Worm (Caenorhabditis elegans): Measurements from ENCODE around the gene F59B10.6.

F59B10.6 gene

DNA sequence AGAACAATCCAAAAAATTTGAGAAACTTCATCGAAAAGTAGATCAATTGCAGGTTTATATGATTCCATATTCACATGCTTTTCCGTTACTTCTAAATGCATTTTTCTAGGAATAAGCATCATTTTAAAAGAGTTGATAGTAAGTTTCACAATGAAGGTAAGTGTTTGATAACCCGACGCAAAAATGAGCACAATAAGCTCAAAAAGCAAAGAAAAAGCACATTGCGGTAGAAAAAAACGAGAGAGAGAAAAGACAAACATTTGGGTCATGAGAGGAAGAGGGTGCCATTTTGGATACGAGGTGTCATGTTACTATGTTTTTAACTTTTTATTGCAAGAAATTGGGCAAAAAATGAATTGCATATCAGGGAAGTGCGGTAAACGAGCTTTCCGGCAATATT lies at the start of gene F59B10.6:
TSS of gene F59B10.6 (minus strand) at position 101 of the 400 bp plus-strand sequence.
- TF ChIP-seq ama-1 (optimal IDR thresholded peaks at IDR 0.05) (no peak), ceh-36 (tag; optimal IDR thresholded peaks at IDR 0.05) (no peak), flt-1 (GFP tag; IDR thresholded peaks at IDR 0.05) (no peak), tbx-37 (GFP tag; conservative IDR thresholded peaks at IDR 0.05) (no peak), ceh-13 (GFP tag; optimal IDR thresholded peaks at IDR 0.05) (no peak), aly-1 (tag; optimal IDR thresholded peaks at IDR 0.05) (no peak)

- TF ChIP-seq ceh-36 (tag; optimal IDR thresholded peaks at IDR 0.05) (no peak), hmg-4 (GFP tag; optimal IDR thresholded peaks at IDR 0.05) (no peak), pes-1 (GFP tag; IDR thresholded peaks at IDR 0.05) (no peak)
These were observed 47.7 kb upstream of the F59B10.6 start, which contains the start of gene C06A1.3 for ce11 chrII:10571967-10572366. Gene C06A1.3, plus strand, starts transcription at chrII:10572267.

ce11 chrII:10570302-10570701 lies 46.0 kb upstream of the F59B10.6 start, which contains the start of gene txt-13:
Gene txt-13, plus strand, starts transcription at chrII:10570602.
- no peak for TF ChIP-seq tbx-37 (GFP tag; conservative IDR thresholded peaks at IDR 0.05)
- no peak for TF ChIP-seq tra-4 (tag; optimal IDR thresholded peaks at IDR 0.05)
- no peak for TF ChIP-seq B0310.2 (tag; optimal IDR thresholded peaks at IDR 0.05)
- TF ChIP-seq ets-7 (tag; optimal IDR thresholded peaks at IDR 0.05) = no peak

DNA sequence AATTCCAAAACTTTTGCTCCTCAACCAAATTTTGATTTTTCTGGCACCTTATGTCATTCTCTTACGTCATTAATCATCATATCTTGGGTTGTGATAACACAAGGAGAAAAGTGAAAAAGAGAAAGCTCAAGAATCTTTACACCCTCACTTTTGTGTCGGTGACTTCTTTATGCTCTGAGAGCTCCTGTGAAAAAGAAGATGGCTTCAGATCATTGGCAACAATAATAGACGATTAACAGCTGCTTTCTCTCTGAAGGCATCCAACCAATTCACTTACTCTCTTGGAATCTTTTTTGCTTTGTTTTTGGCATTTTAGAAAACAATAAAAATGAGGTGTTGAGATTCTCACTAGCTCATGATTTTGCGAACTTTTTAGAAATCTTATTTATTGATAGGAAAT lies 45.2 kb upstream of the F59B10.6 start:
- TF ChIP-seq B0310.2 (tag; optimal IDR thresholded peaks at IDR 0.05) (no peak), F13C5.2 (tag; optimal IDR thresholded peaks at IDR 0.05) (no peak), flt-1 (GFP tag; IDR thresholded peaks at IDR 0.05) (no peak), ceh-13 (GFP tag; optimal IDR thresholded peaks at IDR 0.05) (no peak), pes-1 (GFP tag; IDR thresholded peaks at IDR 0.05) (no peak), ama-1 (optimal IDR thresholded peaks at IDR 0.05) (no peak), tbx-11 (GFP tag; IDR thresholded peaks at IDR 0.05) (no peak), hmbx-1 (tag; optimal IDR thresholded peaks at IDR 0.05) (no peak), aly-1 (tag; optimal IDR thresholded peaks at IDR 0.05) (no peak), hnd-1 (tag; optimal IDR thresholded peaks at IDR 0.05) (no peak), tra-4 (tag; optimal IDR thresholded peaks at IDR 0.05) (no peak), scrt-1 (GFP tag; IDR thresholded peaks at IDR 0.05) (no peak), ceh-36 (tag; optimal IDR thresholded peaks at IDR 0.05) (no peak), tbx-37 (GFP tag; conservative IDR thresholded peaks at IDR 0.05) (no peak), hmg-4 (GFP tag; optimal IDR thresholded peaks at IDR 0.05) (no peak), ets-7 (tag; optimal IDR thresholded peaks at IDR 0.05) (no peak), sea-1 (GFP tag; conservative IDR thresholded peaks at IDR 0.05) (no peak)

DNA sequence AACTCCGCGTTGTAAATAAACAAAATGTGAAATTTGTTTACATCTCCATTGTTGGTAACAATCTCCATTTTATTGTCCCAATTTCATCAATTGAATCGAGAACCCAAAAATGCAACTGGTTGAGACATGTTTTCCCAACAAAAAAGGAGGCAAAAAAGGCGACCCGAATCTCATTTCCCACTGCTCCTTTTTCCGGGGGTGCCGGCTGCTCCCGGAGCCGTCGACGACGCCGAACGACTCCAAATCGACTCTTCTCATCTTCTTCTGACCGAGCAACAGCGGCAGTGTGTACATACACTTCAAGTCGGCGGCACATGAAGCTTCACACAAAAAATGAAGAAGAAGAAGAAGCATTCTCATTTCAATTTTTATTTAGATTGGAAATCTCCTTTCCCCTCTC lies 42.2 kb upstream of the F59B10.6 start:
- TF ChIP-seq sea-1 (GFP tag; conservative IDR thresholded peaks at IDR 0.05) = no peak
- no peak for TF ChIP-seq F13C5.2 (tag; optimal IDR thresholded peaks at IDR 0.05)
- no peak for TF ChIP-seq ceh-36 (tag; optimal IDR thresholded peaks at IDR 0.05)
- no peak for TF ChIP-seq aly-1 (tag; optimal IDR thresholded peaks at IDR 0.05)
- TF ChIP-seq hnd-1 (tag; optimal IDR thresholded peaks at IDR 0.05) = no peak
- TF ChIP-seq flt-1 (GFP tag; IDR thresholded peaks at IDR 0.05) = no peak
- TF ChIP-seq hmbx-1 (tag; optimal IDR thresholded peaks at IDR 0.05) = no peak
- no peak for TF ChIP-seq tbx-37 (GFP tag; conservative IDR thresholded peaks at IDR 0.05)
- TF ChIP-seq hmg-4 (GFP tag; optimal IDR thresholded peaks at IDR 0.05) = no peak
- TF ChIP-seq pes-1 (GFP tag; IDR thresholded peaks at IDR 0.05) = no peak
- TF ChIP-seq scrt-1 (GFP tag; IDR thresholded peaks at IDR 0.05) = no peak

DNA sequence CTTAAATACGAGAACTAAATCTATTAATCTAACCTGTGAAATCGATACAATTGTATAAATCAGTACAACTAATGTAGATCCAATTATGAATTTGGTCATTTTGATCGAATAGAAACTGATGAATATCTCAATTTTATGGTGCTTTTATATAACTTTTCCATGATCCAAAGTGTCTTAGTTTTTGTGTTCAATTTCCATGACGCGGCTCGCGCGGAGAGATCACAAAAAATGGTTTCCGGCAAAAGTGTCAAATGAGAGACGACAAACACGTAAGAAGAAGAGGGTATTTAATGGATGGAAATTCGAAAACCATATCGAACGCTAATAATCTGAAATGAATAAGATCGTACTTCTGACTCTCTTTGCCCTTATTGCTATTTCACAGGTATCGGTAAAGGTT lies 40.3 kb upstream of the F59B10.6 start, which contains the start of the genes C06A1.6 and C06A1.7:
TSS of gene C06A1.6 (minus strand) at position 101 of the 400 bp plus-strand sequence.
TSS of gene C06A1.7 (plus strand) at position 314 of the 400 bp plus-strand sequence.
- TF ChIP-seq ets-7 (tag; optimal IDR thresholded peaks at IDR 0.05) = no peak
- TF ChIP-seq ama-1 (optimal IDR thresholded peaks at IDR 0.05) = no peak

DNA sequence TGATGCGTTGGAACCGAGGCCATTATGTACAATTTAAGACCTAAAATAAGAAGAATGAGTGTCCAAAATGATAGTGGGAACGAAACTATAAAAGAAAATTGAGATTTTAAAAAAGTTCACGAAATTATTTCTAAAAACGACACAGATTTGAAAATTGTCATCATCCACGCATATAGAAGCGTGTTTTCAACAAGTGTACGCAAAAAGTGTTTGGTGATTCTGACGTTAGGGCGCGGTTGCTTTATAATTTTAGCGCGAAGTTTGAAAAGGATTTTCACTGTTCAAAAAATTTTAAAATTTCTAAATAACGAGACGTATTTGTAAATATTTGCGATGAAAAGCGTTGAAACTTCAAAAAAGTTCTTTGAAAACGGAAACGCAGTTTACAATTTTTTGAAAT lies 39.1 kb upstream of the F59B10.6 start, which contains the start of gene cdc-48.1:
TSS of gene cdc-48.1 (minus strand) at position 40 of the 400 bp plus-strand sequence.
- TF ChIP-seq ets-7 (tag; optimal IDR thresholded peaks at IDR 0.05) = peak; percentile 45
- TF ChIP-seq B0310.2 (tag; optimal IDR thresholded peaks at IDR 0.05) = peak; percentile 74
- TF ChIP-seq tra-4 (tag; optimal IDR thresholded peaks at IDR 0.05) = peak; percentile 60
- TF ChIP-seq sea-1 (GFP tag; conservative IDR thresholded peaks at IDR 0.05) = peak; percentile 86
- peak; percentile 65 for TF ChIP-seq hmg-4 (GFP tag; optimal IDR thresholded peaks at IDR 0.05)
- peak; percentile 57; the same call in 1 of the 2 replicates for TF ChIP-seq scrt-1 (GFP tag; IDR thresholded peaks at IDR 0.05)
- peak; percentile 54 for TF ChIP-seq ceh-36 (tag; optimal IDR thresholded peaks at IDR 0.05)
- no peak for TF ChIP-seq aly-1 (tag; optimal IDR thresholded peaks at IDR 0.05)
- peak; percentile 82 for TF ChIP-seq pes-1 (GFP tag; IDR thresholded peaks at IDR 0.05)
- peak; percentile 75 for TF ChIP-seq tbx-37 (GFP tag; conservative IDR thresholded peaks at IDR 0.05)
- TF ChIP-seq flt-1 (GFP tag; IDR thresholded peaks at IDR 0.05) = peak; percentile 81
- TF ChIP-seq hmbx-1 (tag; optimal IDR thresholded peaks at IDR 0.05) = peak; percentile 51
- peak; percentile 99 for TF ChIP-seq F13C5.2 (tag; optimal IDR thresholded peaks at IDR 0.05)
- peak; percentile 57; the same call in 1 of the 2 replicates for TF ChIP-seq tbx-11 (GFP tag; IDR thresholded peaks at IDR 0.05)
- TF ChIP-seq ama-1 (optimal IDR thresholded peaks at IDR 0.05) = no peak
- TF ChIP-seq ceh-13 (GFP tag; optimal IDR thresholded peaks at IDR 0.05) = peak; percentile 47
- peak; percentile 42 for TF ChIP-seq hnd-1 (tag; optimal IDR thresholded peaks at IDR 0.05)

ce11 chrII:10559671-10560184 lies 35.5 kb upstream of the F59B10.6 start:
- TF ChIP-seq hnd-1 (tag; optimal IDR thresholded peaks at IDR 0.05) (no peak), pes-1 (GFP tag; IDR thresholded peaks at IDR 0.05) (no peak), flt-1 (GFP tag; IDR thresholded peaks at IDR 0.05) (no peak), ceh-13 (GFP tag; optimal IDR thresholded peaks at IDR 0.05) (no peak), F13C5.2 (tag; optimal IDR thresholded peaks at IDR 0.05) (no peak)

Measured in whole organism, early embryonic.